Fruit fly (Drosophila melanogaster) Kc167 (cell line): ENCODE data around the gene Rab3-GEF.

Experiments
- Myc ChIP-seq: fragments of >200 bp; optimal IDR thresholded peaks from 2 replicates; lab custom pipeline; 2017; ENCODE audit warnings: missing external identifiers
- Sin3A ChIP-seq: fragments of >200 bp; optimal IDR thresholded peaks from 2 replicates; lab custom pipeline; 2018; ENCODE audit warnings: missing external identifiers
- h ChIP-seq: fragments of >200 bp; optimal IDR thresholded peaks from 3 replicates; lab custom pipeline; 2018; ENCODE audit warnings: missing external identifiers
- insv ChIP-seq: fragments of >200 bp; optimal IDR thresholded peaks from 3 replicates; lab custom pipeline; 2018; ENCODE audit warnings: missing external identifiers
- psq ChIP-seq: fragments of >200 bp; optimal IDR thresholded peaks from 2 replicates; lab custom pipeline; 2017; ENCODE audit warnings: missing external identifiers
- ttk ChIP-seq: sonication (Bioruptor generic); optimal IDR thresholded peaks from 2 replicates; lab custom pipeline; 2017; ENCODE audit warnings: missing external identifiers

Gene Rab3-GEF

dm6 chrX:15080780-15081402, 8.6 kb upstream of the Rab3-GEF start, which contains the start of gene CG33177:
Gene CG33177 (plus strand): TSS chrX:15081367.
- TF ChIP-seq h (lab: Kevin White, UChicago) (no peak), insv (lab: Kevin White, UChicago) (no peak), Sin3A (lab: Kevin White, UChicago) (no peak), ttk (no peak), psq (no peak), Myc (no peak)

- TF ChIP-seq psq: no peak
- no peak for TF ChIP-seq insv (lab: Kevin White, UChicago)
- TF ChIP-seq Sin3A (lab: Kevin White, UChicago): no peak
- TF ChIP-seq ttk: no peak
- TF ChIP-seq h (lab: Kevin White, UChicago): no peak
- TF ChIP-seq Myc: no peak
Measured at dm6 chrX:15082681-15083080, 6.8 kb upstream of the Rab3-GEF start, which contains the start of gene CG33178. Gene CG33178 (plus strand): TSS chrX:15082827.

dm6 chrX:15084580-15085138, 4.8 kb upstream of the Rab3-GEF start, which contains the start of gene Cox17:
Gene Cox17 (minus strand): TSS chrX:15084699.
- TF ChIP-seq h (lab: Kevin White, UChicago) (no peak), ttk (no peak), Sin3A (lab: Kevin White, UChicago) (no peak), insv (lab: Kevin White, UChicago) (no peak), psq (no peak), Myc (no peak)

dm6 chrX:15085777-15086510, 3.5 kb upstream of the Rab3-GEF start, which contains the start of the genes CG15027 and Dbct:
Gene CG15027 (minus strand): TSS chrX:15085827.
Gene Dbct (plus strand): TSS chrX:15086125.
- TF ChIP-seq Sin3A (lab: Kevin White, UChicago) (no peak), psq (no peak), Myc (no peak), insv (lab: Kevin White, UChicago) (no peak), ttk (no peak), h (lab: Kevin White, UChicago) (no peak)

dm6 chrX:15090371-15090770, 889 bp downstream of the Rab3-GEF start:
- TF ChIP-seq psq (no peak), Myc (no peak), ttk (no peak), h (lab: Kevin White, UChicago) (no peak), insv (lab: Kevin White, UChicago) (no peak)

- no peak for TF ChIP-seq h (lab: Kevin White, UChicago)
- TF ChIP-seq psq: no peak
- no peak for TF ChIP-seq Myc
- TF ChIP-seq insv (lab: Kevin White, UChicago): no peak
- no peak for TF ChIP-seq Sin3A (lab: Kevin White, UChicago)
- no peak for TF ChIP-seq ttk
Measured at dm6 chrX:15091159-15091558, 1.7 kb downstream of the Rab3-GEF start.

- TF ChIP-seq ttk: no peak
- TF ChIP-seq psq: no peak
- TF ChIP-seq Myc: no peak
- no peak for TF ChIP-seq Sin3A (lab: Kevin White, UChicago)
- no peak for TF ChIP-seq insv (lab: Kevin White, UChicago)
- no peak for TF ChIP-seq h (lab: Kevin White, UChicago)
Measured at dm6 chrX:15095942-15096341, 6.5 kb downstream of the Rab3-GEF start, which contains the start of gene CG9072. Gene CG9072 (minus strand): TSS chrX:15096042.

- TF ChIP-seq Myc: no peak
- no peak for TF ChIP-seq h (lab: Kevin White, UChicago)
- no peak for TF ChIP-seq psq
- TF ChIP-seq ttk: no peak
- no peak for TF ChIP-seq insv (lab: Kevin White, UChicago)
- no peak for TF ChIP-seq Sin3A (lab: Kevin White, UChicago)
Measured at dm6 chrX:15111888-15112287, 22.4 kb downstream of the Rab3-GEF start.

dm6 chrX:15116397-15116796, 26.9 kb downstream of the Rab3-GEF start, which contains the start of gene Cyp4s3:
Gene Cyp4s3 (minus strand): TSS chrX:15116542.
- no peak for TF ChIP-seq Sin3A (lab: Kevin White, UChicago)
- TF ChIP-seq ttk: no peak
- TF ChIP-seq h (lab: Kevin White, UChicago): no peak

dm6 chrX:15120116-15120515, 30.6 kb downstream of the Rab3-GEF start:
- TF ChIP-seq Sin3A (lab: Kevin White, UChicago) (no peak), psq (no peak)

- TF ChIP-seq Myc: no peak
- TF ChIP-seq ttk: no peak
- no peak for TF ChIP-seq psq
- TF ChIP-seq h (lab: Kevin White, UChicago): no peak
- no peak for TF ChIP-seq insv (lab: Kevin White, UChicago)
- TF ChIP-seq Sin3A (lab: Kevin White, UChicago): no peak
Measured at dm6 chrX:15121714-15122113, 32.2 kb downstream of the Rab3-GEF start.

- no peak for TF ChIP-seq psq
- no peak for TF ChIP-seq h (lab: Kevin White, UChicago)
Measured at dm6 chrX:15123418-15123994, 34.0 kb downstream of the Rab3-GEF start.
